Worm (Caenorhabditis elegans): Measurements from ENCODE around the gene Y7A5A.7.

DNA sequence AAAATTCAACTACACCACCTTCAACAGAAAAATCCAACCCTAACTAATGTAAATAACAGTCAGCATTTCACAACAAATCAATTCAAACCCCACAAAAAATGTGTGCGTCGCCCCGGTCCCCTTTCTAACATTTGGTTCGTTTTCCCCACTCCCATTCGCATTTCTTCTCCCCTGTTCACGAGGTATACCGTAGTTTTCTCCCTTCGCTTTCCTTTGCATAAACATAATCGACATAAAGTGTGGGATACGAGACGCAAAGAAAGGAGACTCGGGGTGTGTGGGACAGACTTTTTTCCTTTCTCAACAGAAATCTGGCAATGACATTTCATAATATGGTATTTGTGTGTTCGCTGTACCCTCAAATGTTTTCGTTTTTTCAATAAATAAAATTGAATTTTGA, 7.4 kb upstream of the Y7A5A.7 start:
- TF ChIP-seq elt-1 (tag; optimal IDR thresholded peaks at IDR 0.05) (no peak), skn-1 (tag; optimal IDR thresholded peaks at IDR 0.05) (no peak), aly-2 (tag; optimal IDR thresholded peaks at IDR 0.05) (no peak), tbx-2 (tag; optimal IDR thresholded peaks at IDR 0.05) (no peak), jun-1 (tag; optimal IDR thresholded peaks at IDR 0.05) (no peak), nhr-76 (tag; optimal IDR thresholded peaks at IDR 0.05) (no peak)
